Worm (Caenorhabditis elegans) whole organism, L1 larva: ENCODE data around the gene Y54G9A.5.
A peak's percentile ranks its signal among the peaks of the same experiment; 100 is the strongest.

Experiments
- C04F5.9 ChIP-seq: sonication (generic microtip); optimal IDR thresholded peaks from 2 replicates; lab custom pipeline; 2016; ENCODE audit warnings: missing genetic modification characterization, missing compliant biosample characterization
- C16A3.4 ChIP-seq: fragments of 150-350 bp; optimal IDR thresholded peaks from 2 replicates; lab custom pipeline; 2014; ENCODE audit warnings: missing biosample characterization, missing genetic modification characterization
- aly-2 ChIP-seq: fragments of 150-350 bp; optimal IDR thresholded peaks from 2 replicates; lab custom pipeline; 2014; ENCODE audit warnings: missing biosample characterization, missing genetic modification characterization
- ceh-90 ChIP-seq: sonication (generic microtip); optimal IDR thresholded peaks from 2 replicates; lab custom pipeline; 2016; ENCODE audit warnings: missing genetic modification characterization, missing compliant biosample characterization
- dpl-1 ChIP-seq, 3 experiments: fragments of 150-350 bp in 2 of 3; sonication (generic microtip) in 1 of 3; optimal IDR thresholded peaks; 2 replicates each; lab custom pipeline; 2014 to 2017; ENCODE audit warnings: missing biosample characterization in 3 of 3, missing genetic modification characterization in 3 of 3, missing genetic modification reagents in 3 of 3
- efl-1 ChIP-seq, 4 experiments: fragments of 150-350 bp; optimal IDR thresholded peaks in 3 of 4; peaks in 1 of 4; 1 replicate in 1 of 4; 2 replicates in 3 of 4; lab custom pipeline; 2014; ENCODE audit warnings: missing biosample characterization in 2 of 4, missing genetic modification characterization in 2 of 4, missing genetic modification reagents in 2 of 4
- egl-13 ChIP-seq: sonication (generic microtip); optimal IDR thresholded peaks from 2 replicates; lab custom pipeline; 2016; ENCODE audit warnings: missing genotype, missing genetic modification reagents, missing genetic modification characterization, missing compliant biosample characterization
- fkh-10 ChIP-seq: sonication (generic microtip); optimal IDR thresholded peaks from 2 replicates; lab custom pipeline; 2017; ENCODE audit warnings: missing biosample characterization, missing genetic modification reagents, missing genetic modification characterization
- grh-1 ChIP-seq: fragments of 200-800 bp; sonication (Bioruptor generic); IDR thresholded peaks from 2 replicates; pipeline ENCODE4 v1.3.6; 2022; ENCODE audit warnings: missing genetic modification reagents, missing genetic modification characterization, missing compliant biosample characterization
- hlh-4 ChIP-seq: sonication (generic microtip); optimal IDR thresholded peaks from 2 replicates; lab custom pipeline; 2016; ENCODE audit warnings: mild to moderate bottlenecking, missing genetic modification characterization, missing compliant biosample characterization
- jun-1 ChIP-seq: fragments of 150-350 bp; optimal IDR thresholded peaks from 2 replicates; lab custom pipeline; 2014; ENCODE audit warnings: missing biosample characterization, missing genetic modification reagents, missing genetic modification characterization
- lin-14 ChIP-seq: fragments of 200-800 bp; sonication (Bioruptor generic); optimal IDR thresholded peaks from 2 replicates; lab custom pipeline; 2018; ENCODE audit warnings: mild to moderate bottlenecking, missing genetic modification characterization, moderate library complexity, missing compliant biosample characterization
- lin-35 ChIP-seq, 2 experiments: fragments of 150-350 bp; optimal IDR thresholded peaks; 2 replicates each; lab custom pipeline; 2014; ENCODE audit warnings: missing biosample characterization in 2 of 2, missing genetic modification characterization in 2 of 2, missing genetic modification reagents in 2 of 2
- lin-39 ChIP-seq: fragments of 150-350 bp; optimal IDR thresholded peaks from 2 replicates; lab custom pipeline; 2014; ENCODE audit warnings: missing biosample characterization, missing genetic modification reagents, missing genetic modification characterization
- lsy-2 ChIP-seq, 2 experiments: fragments of 150-350 bp; optimal IDR thresholded peaks; 2 replicates each; lab custom pipeline; 2014; ENCODE audit warnings: missing biosample characterization in 2 of 2, missing genetic modification characterization in 2 of 2
- mdl-1 ChIP-seq, 2 experiments: fragments of 150-350 bp; optimal IDR thresholded peaks; 2 replicates each; lab custom pipeline; 2014 to 2017; ENCODE audit warnings: missing biosample characterization in 2 of 2, missing genetic modification characterization in 2 of 2, inconsistent platforms in 1 of 2
- mep-1 ChIP-seq: fragments of 150-350 bp; optimal IDR thresholded peaks from 2 replicates; lab custom pipeline; 2014; ENCODE audit warnings: missing biosample characterization, missing genetic modification characterization
- nhr-11 ChIP-seq: fragments of 150-350 bp; optimal IDR thresholded peaks from 2 replicates; lab custom pipeline; 2014; ENCODE audit warnings: missing biosample characterization, missing genetic modification characterization
- nhr-12 ChIP-seq: sonication (generic microtip); optimal IDR thresholded peaks from 2 replicates; lab custom pipeline; 2017; ENCODE audit warnings: missing biosample characterization, missing genetic modification characterization
- nhr-19 ChIP-seq: fragments of 200-800 bp; sonication (Bioruptor generic); conservative IDR thresholded peaks from 2 replicates; pipeline ENCODE4 v1.3.6; 2022; ENCODE audit warnings: missing genetic modification characterization, missing compliant biosample characterization
- nhr-20 ChIP-seq: sonication (generic microtip); optimal IDR thresholded peaks from 2 replicates; lab custom pipeline; 2016; ENCODE audit warnings: mild to moderate bottlenecking, missing genetic modification characterization, missing compliant biosample characterization
- nhr-28 ChIP-seq: fragments of 150-350 bp; optimal IDR thresholded peaks from 2 replicates; lab custom pipeline; 2014; ENCODE audit warnings: missing biosample characterization, missing genetic modification characterization
- nhr-71 ChIP-seq: sonication (generic microtip); optimal IDR thresholded peaks from 2 replicates; lab custom pipeline; 2016; ENCODE audit warnings: mild to moderate bottlenecking, missing genetic modification characterization, moderate library complexity, missing compliant biosample characterization
- nhr-76 ChIP-seq: sonication (generic microtip); optimal IDR thresholded peaks from 2 replicates; lab custom pipeline; 2017; ENCODE audit warnings: missing biosample characterization, missing genetic modification characterization
- nhr-77 ChIP-seq: fragments of 150-350 bp; optimal IDR thresholded peaks from 2 replicates; lab custom pipeline; 2014; ENCODE audit warnings: missing biosample characterization, missing genetic modification characterization
- nhr-85 ChIP-seq: sonication (generic microtip); peaks from one replicate; lab custom pipeline; 2016; ENCODE audit warnings: missing genetic modification characterization, inconsistent platforms, missing compliant biosample characterization
- nhr-90 ChIP-seq: sonication (generic microtip); optimal IDR thresholded peaks from 2 replicates; lab custom pipeline; 2016; ENCODE audit warnings: mild to moderate bottlenecking, missing genetic modification characterization, missing compliant biosample characterization; ENCODE audit not compliant: poor library complexity
- pag-3 ChIP-seq: sonication (generic microtip); optimal IDR thresholded peaks from 2 replicates; lab custom pipeline; 2017; ENCODE audit warnings: missing genetic modification characterization, mild to moderate bottlenecking, missing compliant biosample characterization, antibody characterized with exemption, borderline replicate concordance; ENCODE audit not compliant: insufficient read depth
- snu-23 ChIP-seq: sonication (generic microtip); optimal IDR thresholded peaks from 2 replicates; lab custom pipeline; 2016; ENCODE audit warnings: missing genetic modification characterization, missing compliant biosample characterization
- sup-37 ChIP-seq: fragments of 200-800 bp; sonication (Bioruptor generic); optimal IDR thresholded peaks from 2 replicates; lab custom pipeline; 2018; ENCODE audit warnings: mild to moderate bottlenecking, missing genetic modification characterization, missing compliant biosample characterization
- unc-130 ChIP-seq: fragments of 150-350 bp; optimal IDR thresholded peaks from 2 replicates; lab custom pipeline; 2017; ENCODE audit warnings: missing biosample characterization, missing genetic modification characterization, inconsistent platforms
- unc-30 ChIP-seq: sonication (generic microtip); optimal IDR thresholded peaks from 2 replicates; lab custom pipeline; 2017; ENCODE audit warnings: missing biosample characterization, missing genetic modification characterization
- unc-86 ChIP-seq: sonication (generic microtip); optimal IDR thresholded peaks from 2 replicates; lab custom pipeline; 2016; ENCODE audit warnings: missing genetic modification characterization, missing compliant biosample characterization
- xbp-1 ChIP-seq: sonication (generic microtip); optimal IDR thresholded peaks from 2 replicates; lab custom pipeline; 2016; ENCODE audit warnings: missing genetic modification characterization, missing compliant biosample characterization
- zag-1 ChIP-seq: fragments of 150-350 bp; optimal IDR thresholded peaks from 2 replicates; lab custom pipeline; 2014; ENCODE audit warnings: missing biosample characterization, missing genetic modification characterization
- ztf-11 ChIP-seq, 2 experiments: sonication (generic microtip); optimal IDR thresholded peaks; 2 replicates each; lab custom pipeline; 2016 to 2017; ENCODE audit warnings: missing genetic modification characterization in 2 of 2, missing biosample characterization in 1 of 2, missing compliant biosample characterization in 1 of 2
- ztf-4 ChIP-seq: fragments of 150-350 bp; optimal IDR thresholded peaks from 2 replicates; lab custom pipeline; 2014; ENCODE audit warnings: missing biosample characterization, missing genetic modification characterization

Y54G9A.5 gene

DNA sequence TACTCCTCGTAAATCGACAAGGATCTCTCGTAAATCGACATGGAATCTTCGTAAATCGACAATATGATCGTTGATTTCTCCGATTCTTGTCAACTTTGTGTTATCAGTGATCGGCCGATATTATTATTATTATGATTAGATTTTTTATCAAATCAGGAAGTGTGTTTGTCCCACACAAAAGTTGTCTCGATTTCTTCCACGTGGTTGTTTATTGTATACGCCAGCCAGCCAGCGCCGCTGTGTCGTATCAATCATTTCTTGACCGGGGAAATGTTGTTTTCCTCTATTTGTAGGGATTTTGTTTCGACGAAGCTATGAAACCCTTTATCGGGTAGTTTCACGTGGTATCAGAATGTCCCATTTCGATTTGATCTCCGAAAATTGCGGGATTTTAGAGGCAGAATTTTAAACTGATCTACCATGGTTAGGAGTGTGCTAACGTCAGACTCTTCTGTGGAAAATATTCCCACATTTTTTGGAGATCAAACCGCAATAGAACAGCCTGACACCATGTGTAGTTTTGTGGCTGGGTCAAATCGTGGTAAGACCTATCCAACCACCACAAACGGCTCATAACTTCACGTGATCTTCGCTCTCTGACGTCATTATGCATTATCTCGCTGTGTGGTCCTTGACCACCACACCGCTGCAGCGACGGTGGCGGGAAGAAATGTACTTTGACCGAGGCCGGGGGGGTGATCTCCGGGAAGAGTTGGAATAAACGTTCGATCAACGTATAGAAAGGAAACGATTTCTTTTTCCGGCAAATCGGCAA lies 15.1 kb downstream of the Y54G9A.5 start (continued):
- TF ChIP-seq nhr-71 (tag; lab: Kevin White, UChicago) (peak; percentile 58), lsy-2 (tag; optimal IDR thresholded peaks at IDR 0.05; lab: Kevin White, UChicago) (no peak), nhr-20 (tag; lab: Kevin White, UChicago) (peak; percentile 50), mdl-1 (tag; optimal IDR thresholded peaks at IDR 0.05; lab: Kevin White, UChicago) (peak in 1 of 2 experiments; percentile 66), nhr-11 (tag; lab: Kevin White, UChicago) (no peak), aly-2 (tag; lab: Kevin White, UChicago) (no peak), dpl-1 (GFP tag; optimal IDR thresholded peaks at IDR 0.05; lab: Kevin White, UChicago) (no peak), grh-1 (GFP tag; lab: Robert Waterston, UW) (no peak), snu-23 (GFP tag; lab: Kevin White, UChicago) (peak; percentile 10), pag-3 (tag; lab: Kevin White, UChicago) (no peak), C16A3.4 (tag; lab: Kevin White, UChicago) (no peak), nhr-12 (tag; lab: Kevin White, UChicago) (no peak), nhr-77 (tag; lab: Kevin White, UChicago) (no peak), unc-86 (no peak), nhr-90 (tag; lab: Kevin White, UChicago) (no peak), hlh-4 (no peak), lin-39 (tag; lab: Kevin White, UChicago) (no peak), ztf-4 (no peak), lin-35 (GFP tag; optimal IDR thresholded peaks at IDR 0.05; lab: Kevin White, UChicago) (peak in 1 of 2 experiments; percentile 18), lin-14 (GFP tag; lab: Kevin White, UChicago) (peak; percentile 66), unc-130 (tag; lab: Kevin White, UChicago) (no peak), nhr-28 (tag; lab: Kevin White, UChicago) (no peak), unc-30 (tag; lab: Kevin White, UChicago) (no peak), zag-1 (tag; lab: Kevin White, UChicago) (no peak), sup-37 (GFP tag; lab: Kevin White, UChicago) (no peak), egl-13 (tag; lab: Kevin White, UChicago) (no peak), nhr-76 (no peak), nhr-19 (GFP tag; lab: Robert Waterston, UW) (no peak), ztf-11 (tag; optimal IDR thresholded peaks at IDR 0.05; lab: Kevin White, UChicago) (no peak), mep-1 (tag; lab: Kevin White, UChicago) (no peak), jun-1 (tag; lab: Kevin White, UChicago) (no peak)

ce11 chrII:13739423-13739822 lies 16.6 kb downstream of the Y54G9A.5 start:
- TF ChIP-seq mep-1 (tag; lab: Kevin White, UChicago) (peak; percentile 42), nhr-77 (tag; lab: Kevin White, UChicago) (peak; percentile 29), lin-35 (GFP tag; optimal IDR thresholded peaks at IDR 0.05; lab: Kevin White, UChicago) (peak; percentile 2 to 17), ceh-90 (tag; lab: Kevin White, UChicago) (no peak), nhr-12 (tag; lab: Kevin White, UChicago) (no peak), unc-130 (tag; lab: Kevin White, UChicago) (peak; percentile 0), xbp-1 (tag; lab: Kevin White, UChicago) (no peak), lsy-2 (tag; optimal IDR thresholded peaks at IDR 0.05; lab: Kevin White, UChicago) (peak in 1 of 2 experiments; percentile 34), C04F5.9 (tag; lab: Kevin White, UChicago) (no peak), dpl-1 (GFP tag; optimal IDR thresholded peaks at IDR 0.05; lab: Kevin White, UChicago) (peak in 1 of 3 experiments; percentile 16), nhr-19 (GFP tag; lab: Robert Waterston, UW) (no peak), fkh-10 (no peak), nhr-85 (tag; lab: Kevin White, UChicago) (peak; percentile 11), efl-1 (optimal IDR thresholded peaks at IDR 0.05; lab: Kevin White, UChicago) (peak; percentile 11 to 13), efl-1 (GFP tag; optimal IDR thresholded peaks at IDR 0.05 in 1 of 2; lab: Kevin White, UChicago) (no peak)
